Worm (Caenorhabditis elegans): ENCODE measurements around the gene F22F7.4.

ce11 chrV:2133512-2133911 lies 27.6 kb upstream of the F22F7.4 start:
- TF ChIP-seq mel-28 (tag; optimal IDR thresholded peaks at IDR 0.05; ENCODE audit: borderline replicate concordance) = no peak
- TF ChIP-seq D2030.7 (GFP tag; IDR thresholded peaks at IDR 0.05) = no peak
- TF ChIP-seq Y53G8AR.9 (GFP tag; conservative IDR thresholded peaks at IDR 0.05) = no peak
- TF ChIP-seq snpc-3.4 (tag; optimal IDR thresholded peaks at IDR 0.05) = no peak
- no peak for TF ChIP-seq ZK185.1 (tag; optimal IDR thresholded peaks at IDR 0.05; ENCODE audit: poor library complexity, severe bottlenecking)
- no peak for TF ChIP-seq Y53F4B.3 (GFP tag; IDR thresholded peaks at IDR 0.05)
- no peak for TF ChIP-seq sdz-38 (tag; optimal IDR thresholded peaks at IDR 0.05)
- TF ChIP-seq ama-1 (optimal IDR thresholded peaks at IDR 0.05) = no peak
- TF ChIP-seq ama-1 (GFP tag; optimal IDR thresholded peaks at IDR 0.05) = no peak
- TF ChIP-seq madf-3 (GFP tag; IDR thresholded peaks at IDR 0.05) = no peak
- TF ChIP-seq ceh-27 (GFP tag; optimal IDR thresholded peaks at IDR 0.05) = peak; percentile 43

All from whole organism, young adult.